Worm (Caenorhabditis elegans): ENCODE measurements around the gene B0035.22.
A peak's percentile ranks its signal among the peaks of the same experiment; 100 is the strongest.

The B0035.22 gene

ce11 chrIV:11340735-11341443, 25.9 kb downstream of the B0035.22 start (continued):
- TF ChIP-seq F57A8.1 (GFP tag; optimal IDR thresholded peaks at IDR 0.05), result no peak
- TF ChIP-seq lin-26 (GFP tag; IDR thresholded peaks at IDR 0.05), result peak; percentile 92
- TF ChIP-seq ekl-4 (GFP tag; IDR thresholded peaks at IDR 0.05), result 0 out of 2 replicates have a peak, but pooled peaks have one; percentile 53
- no peak for TF ChIP-seq F55B11.4 (tag; optimal IDR thresholded peaks at IDR 0.05; ENCODE audit: borderline replicate concordance, insufficient read depth)
- no peak for TF ChIP-seq cebp-1 (GFP tag; IDR thresholded peaks at IDR 0.05)
- TF ChIP-seq cebp-1 (tag; optimal IDR thresholded peaks at IDR 0.05), result no peak
- TF ChIP-seq attf-3 (GFP tag; conservative IDR thresholded peaks at IDR 0.05), result no peak
- no peak for TF ChIP-seq ztf-6 (GFP tag; IDR thresholded peaks at IDR 0.05)
- TF ChIP-seq tbp1 (GFP tag; optimal IDR thresholded peaks at IDR 0.05), result peak; percentile 7
- TF ChIP-seq C17E4.6 (GFP tag; IDR thresholded peaks at IDR 0.05), result no peak
- 0 out of 2 replicates have a peak, but pooled peaks have one; percentile 49 for TF ChIP-seq ceh-91 (GFP tag; IDR thresholded peaks at IDR 0.05)
- TF ChIP-seq efl-1 (GFP tag; optimal IDR thresholded peaks at IDR 0.05), result peak; percentile 2
- TF ChIP-seq snpc-1.3 (tag; optimal IDR thresholded peaks at IDR 0.05; ENCODE audit: insufficient read depth), result peak; percentile 65
- TF ChIP-seq mcd-1 (GFP tag; IDR thresholded peaks at IDR 0.05), result 0 out of 2 replicates have a peak, but pooled peaks have one; percentile 34
- peak; percentile 64; the same call in 1 of the 2 replicates for TF ChIP-seq egl-44 (GFP tag; IDR thresholded peaks at IDR 0.05)
- no peak for TF ChIP-seq atf-7 (tag; optimal IDR thresholded peaks at IDR 0.05)
- TF ChIP-seq snpc-1.1 (tag; optimal IDR thresholded peaks at IDR 0.05; ENCODE audit: insufficient read depth), result peak; percentile 6
- no peak for TF ChIP-seq nfya-2 (GFP tag; IDR thresholded peaks at IDR 0.05)
- TF ChIP-seq T26A5.8 (tag; optimal IDR thresholded peaks at IDR 0.05), result no peak
- peak; percentile 81 for TF ChIP-seq dox-1 (GFP tag; IDR thresholded peaks at IDR 0.05)
- TF ChIP-seq nfya-1 (tag; optimal IDR thresholded peaks at IDR 0.05; ENCODE audit: borderline replicate concordance, insufficient read depth), result no peak
- TF ChIP-seq egl-18 (GFP tag; IDR thresholded peaks at IDR 0.05), result no peak
- TF ChIP-seq F37B4.10 (GFP tag; IDR thresholded peaks at IDR 0.05), result 0 out of 2 replicates have a peak, but pooled peaks have one; percentile 13
- 0 out of 2 replicates have a peak, but pooled peaks have one; percentile 2 for TF ChIP-seq hmg-20 (GFP tag; IDR thresholded peaks at IDR 0.05)
- no peak for TF ChIP-seq ets-4 (GFP tag; optimal IDR thresholded peaks at IDR 0.05)
- TF ChIP-seq let-526 (GFP tag; IDR thresholded peaks at IDR 0.05), result no peak
- TF ChIP-seq lsl-1 (GFP tag; optimal IDR thresholded peaks at IDR 0.05), result peak; percentile 19
- TF ChIP-seq lin-40 (tag; optimal IDR thresholded peaks at IDR 0.05), result no peak
- TF ChIP-seq snpc-4 (GFP tag; optimal IDR thresholded peaks at IDR 0.05), result no peak
- TF ChIP-seq snpc-4 (tag; optimal IDR thresholded peaks at IDR 0.05), result no peak
- TF ChIP-seq mes-4 (tag; optimal IDR thresholded peaks at IDR 0.05), result no peak
- peak; percentile 51 for TF ChIP-seq D2030.7 (GFP tag; IDR thresholded peaks at IDR 0.05)
- TF ChIP-seq akir-1 (GFP tag; optimal IDR thresholded peaks at IDR 0.05), result no peak
- TF ChIP-seq die-1 (tag; optimal IDR thresholded peaks at IDR 0.05), result no peak
- TF ChIP-seq Y79H2A.3 (GFP tag; conservative IDR thresholded peaks at IDR 0.05), result peak; percentile 83
- no peak for TF ChIP-seq egrh-3 (GFP tag; IDR thresholded peaks at IDR 0.05)
- no peak for TF ChIP-seq F22D6.2 (tag; optimal IDR thresholded peaks at IDR 0.05)
- peak; percentile 48; the same call in 1 of the 2 replicates for TF ChIP-seq hsf-1 (GFP tag; IDR thresholded peaks at IDR 0.05)
- no peak for TF ChIP-seq somi-1 (GFP tag; optimal IDR thresholded peaks at IDR 0.05)
- TF ChIP-seq ztf-25 (GFP tag; IDR thresholded peaks at IDR 0.05), result no peak
- TF ChIP-seq F39B2.1 (GFP tag; IDR thresholded peaks at IDR 0.05), result peak; percentile 90; the same call in 1 of the 2 replicates
- TF ChIP-seq B0019.2 (GFP tag; conservative IDR thresholded peaks at IDR 0.05), result peak; percentile 49; the same call in 1 of the 2 replicates
- TF ChIP-seq tlf-1 (GFP tag; optimal IDR thresholded peaks at IDR 0.05), result peak; percentile 7
- no peak for TF ChIP-seq rec-8 (tag; optimal IDR thresholded peaks at IDR 0.05)
- no peak for TF ChIP-seq C06A6.2 (GFP tag; conservative IDR thresholded peaks at IDR 0.05)
- 0 out of 2 replicates have a peak, but pooled peaks have one; percentile 6 for TF ChIP-seq madf-3 (GFP tag; IDR thresholded peaks at IDR 0.05)
